Worm (Caenorhabditis elegans): Measurements from ENCODE around the gene aff-1.

Gene aff-1

ce11 chrII:6846723-6847122, 16.8 kb downstream of the aff-1 start:
- TF ChIP-seq K12H6.12 (tag; optimal IDR thresholded peaks at IDR 0.05), result no peak
- no peak for TF ChIP-seq dpff-1 (tag; optimal IDR thresholded peaks at IDR 0.05)
- TF ChIP-seq let-607 (tag; optimal IDR thresholded peaks at IDR 0.05), result no peak
- peak; percentile 47; the same call in 1 of the 2 replicates for TF ChIP-seq egrh-3 (GFP tag; IDR thresholded peaks at IDR 0.05)
- TF ChIP-seq tlf-1 (GFP tag; optimal IDR thresholded peaks at IDR 0.05), result no peak
- TF ChIP-seq repo-1 (tag; optimal IDR thresholded peaks at IDR 0.05), result peak; percentile 10
- no peak for TF ChIP-seq aptf-3 (GFP tag; IDR thresholded peaks at IDR 0.05)
- TF ChIP-seq nfyb-1 (GFP tag; IDR thresholded peaks at IDR 0.05), result 0 out of 2 replicates have a peak, but pooled peaks have one; percentile 26
- no peak for TF ChIP-seq ceh-79 (tag; optimal IDR thresholded peaks at IDR 0.05)
- TF ChIP-seq zfh-2 (GFP tag; conservative IDR thresholded peaks at IDR 0.05), result peak; percentile 91

DNA sequence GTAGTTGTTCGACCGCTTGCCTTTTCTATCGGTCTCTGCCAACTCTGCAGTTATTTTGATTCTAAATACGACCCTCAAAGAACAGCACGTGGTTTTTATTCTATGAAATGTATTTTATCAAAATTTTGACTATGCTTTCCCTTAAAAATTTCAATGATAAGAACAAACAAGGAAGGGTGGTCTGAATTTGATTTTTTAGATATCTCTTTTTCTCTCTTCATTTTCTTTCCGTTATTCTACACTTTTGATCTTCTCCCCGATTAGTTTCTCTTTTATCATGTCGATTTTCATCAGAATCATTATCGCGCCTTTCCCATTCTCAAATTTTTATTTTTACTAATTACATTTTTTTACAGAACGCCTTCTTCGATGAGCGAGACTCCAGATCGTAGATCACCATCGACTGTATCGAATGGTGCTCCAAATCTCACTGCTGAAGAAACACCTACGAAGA, 18.5 kb downstream of the aff-1 start:
- no peak for TF ChIP-seq lin-40 (tag; optimal IDR thresholded peaks at IDR 0.05)
- no peak for TF ChIP-seq somi-1 (GFP tag; optimal IDR thresholded peaks at IDR 0.05)
- TF ChIP-seq snpc-4 (GFP tag; optimal IDR thresholded peaks at IDR 0.05), result no peak
- no peak for TF ChIP-seq snpc-4 (tag; optimal IDR thresholded peaks at IDR 0.05)
- no peak for TF ChIP-seq fkh-3 (tag; optimal IDR thresholded peaks at IDR 0.05)
- TF ChIP-seq hlh-12 (tag; optimal IDR thresholded peaks at IDR 0.05), result no peak
- TF ChIP-seq Y53F4B.3 (GFP tag; IDR thresholded peaks at IDR 0.05), result no peak
- no peak for TF ChIP-seq hmg-20 (GFP tag; IDR thresholded peaks at IDR 0.05)
- no peak for TF ChIP-seq ztf-18 (tag; optimal IDR thresholded peaks at IDR 0.05)
- TF ChIP-seq nhr-27 (tag; optimal IDR thresholded peaks at IDR 0.05), result no peak

ce11 chrII:6844227-6845005, 19.1 kb downstream of the aff-1 start:
- TF ChIP-seq cebp-1 (GFP tag; IDR thresholded peaks at IDR 0.05) (no peak), cebp-1 (tag; optimal IDR thresholded peaks at IDR 0.05) (peak; percentile 1), B0019.2 (GFP tag; conservative IDR thresholded peaks at IDR 0.05) (no peak), hmg-20 (GFP tag; IDR thresholded peaks at IDR 0.05) (no peak), unc-62 (GFP tag; optimal IDR thresholded peaks at IDR 0.05) (no peak), dox-1 (GFP tag; IDR thresholded peaks at IDR 0.05) (no peak), rcor-1 (GFP tag; IDR thresholded peaks at IDR 0.05) (no peak), ekl-4 (GFP tag; IDR thresholded peaks at IDR 0.05) (no peak), pbrm-1 (GFP tag; IDR thresholded peaks at IDR 0.05) (0 out of 2 replicates have a peak, but pooled peaks have one; percentile 18), mes-4 (tag; optimal IDR thresholded peaks at IDR 0.05) (no peak), lin-54 (GFP tag; optimal IDR thresholded peaks at IDR 0.05) (no peak), hmg-1.2 (GFP tag; IDR thresholded peaks at IDR 0.05) (peak; percentile 16; the same call in 1 of the 2 replicates), nhr-27 (tag; optimal IDR thresholded peaks at IDR 0.05) (no peak), sptf-2 (GFP tag; optimal IDR thresholded peaks at IDR 0.05) (no peak), madf-10 (tag; optimal IDR thresholded peaks at IDR 0.05) (no peak), pha-4 (tag; optimal IDR thresholded peaks at IDR 0.05) (no peak)

ce11 chrII:6843680-6844079, 19.9 kb downstream of the aff-1 start:
- no peak for TF ChIP-seq nhr-120 (GFP tag; IDR thresholded peaks at IDR 0.05)
- no peak for TF ChIP-seq snpc-3.4 (tag; optimal IDR thresholded peaks at IDR 0.05)
- peak; percentile 19 for TF ChIP-seq xnd-1 (tag; optimal IDR thresholded peaks at IDR 0.05)
- no peak for TF ChIP-seq sea-2 (GFP tag; IDR thresholded peaks at IDR 0.05)
- TF ChIP-seq mcd-1 (GFP tag; IDR thresholded peaks at IDR 0.05), result peak; percentile 27; the same call in 1 of the 2 replicates
- TF ChIP-seq ceh-27 (GFP tag; optimal IDR thresholded peaks at IDR 0.05), result peak; percentile 5
- peak; percentile 53 for TF ChIP-seq efl-1 (GFP tag; optimal IDR thresholded peaks at IDR 0.05)
- TF ChIP-seq madf-6 (GFP tag; IDR thresholded peaks at IDR 0.05), result peak; percentile 69
- TF ChIP-seq D2030.7 (GFP tag; IDR thresholded peaks at IDR 0.05), result 0 out of 2 replicates have a peak, but pooled peaks have one; percentile 19
- TF ChIP-seq madf-10 (tag; optimal IDR thresholded peaks at IDR 0.05), result peak; percentile 96
- TF ChIP-seq zfh-2 (GFP tag; conservative IDR thresholded peaks at IDR 0.05), result peak; percentile 71
- peak; percentile 67; the same call in 1 of the 2 replicates for TF ChIP-seq madf-3 (GFP tag; IDR thresholded peaks at IDR 0.05)
- TF ChIP-seq nfyb-1 (GFP tag; IDR thresholded peaks at IDR 0.05), result 0 out of 2 replicates have a peak, but pooled peaks have one; percentile 11
